Worm (Caenorhabditis elegans) whole organism, late embryonic: ENCODE measurements around the gene oac-23.

Source experiments
- C08G9.2 ChIP-seq: sonication (generic microtip); optimal IDR thresholded peaks from 2 replicates; lab custom pipeline; 2016; ENCODE audit warnings: mild to moderate bottlenecking, missing genetic modification characterization, moderate library complexity, missing compliant biosample characterization
- C38D4.7 ChIP-seq: fragments of 200-800 bp; sonication (Bioruptor generic); optimal IDR thresholded peaks from 2 replicates; lab custom pipeline; 2018; ENCODE audit warnings: mild to moderate bottlenecking, missing genetic modification characterization, moderate library complexity, missing compliant biosample characterization
- F13H6.1 ChIP-seq: sonication (generic microtip); optimal IDR thresholded peaks from 2 replicates; lab custom pipeline; 2016; ENCODE audit warnings: missing genetic modification characterization, missing compliant biosample characterization
- K02D7.2 ChIP-seq: sonication (generic microtip); optimal IDR thresholded peaks from 2 replicates; lab custom pipeline; 2017; ENCODE audit warnings: mild to moderate bottlenecking, missing genetic modification characterization, missing compliant biosample characterization
- K09A11.1 ChIP-seq: sonication (generic microtip); optimal IDR thresholded peaks from 2 replicates; lab custom pipeline; 2017; ENCODE audit warnings: antibody characterized with exemption, mild to moderate bottlenecking, missing genetic modification characterization, missing compliant biosample characterization; ENCODE audit not compliant: insufficient read depth
- T23F11.4 ChIP-seq: fragments of 200-800 bp; sonication (Bioruptor generic); optimal IDR thresholded peaks from 2 replicates; lab custom pipeline; 2018; ENCODE audit warnings: mild to moderate bottlenecking, missing genetic modification characterization, missing compliant biosample characterization
- Y22D7AL.16 ChIP-seq: sonication (generic microtip); optimal IDR thresholded peaks from 2 replicates; lab custom pipeline; 2016; ENCODE audit warnings: missing genetic modification characterization, missing compliant biosample characterization
- ama-1 ChIP-seq: fragments of 150-350 bp; optimal IDR thresholded peaks from 2 replicates; lab custom pipeline; 2014
- ceh-14 ChIP-seq: sonication (generic microtip); optimal IDR thresholded peaks from 2 replicates; lab custom pipeline; 2016; ENCODE audit warnings: missing genotype, missing genetic modification characterization, missing compliant biosample characterization
- ceh-19 ChIP-seq: fragments of 200-800 bp; sonication (Bioruptor generic); optimal IDR thresholded peaks from 2 replicates; lab custom pipeline; 2018; ENCODE audit warnings: mild to moderate bottlenecking, missing genetic modification characterization, missing compliant biosample characterization
- ceh-22 ChIP-seq: sonication (generic microtip); optimal IDR thresholded peaks from 2 replicates; lab custom pipeline; 2017; ENCODE audit warnings: missing biosample characterization, missing genetic modification characterization
- ceh-30 ChIP-seq: fragments of 150-350 bp; optimal IDR thresholded peaks from 2 replicates; lab custom pipeline; 2014; ENCODE audit warnings: missing biosample characterization, missing genetic modification characterization
- ceh-34 ChIP-seq: sonication (generic microtip); optimal IDR thresholded peaks from 2 replicates; lab custom pipeline; 2016; ENCODE audit warnings: mild to moderate bottlenecking, missing genetic modification characterization, missing compliant biosample characterization
- ceh-45 ChIP-seq: fragments of 200-800 bp; sonication (Bioruptor generic); IDR thresholded peaks from 2 replicates; pipeline ENCODE4 v1.3.6; 2022; ENCODE audit warnings: missing genetic modification reagents, missing genetic modification characterization, missing compliant biosample characterization
- ceh-48 ChIP-seq: sonication (generic microtip); optimal IDR thresholded peaks from 2 replicates; lab custom pipeline; 2016; ENCODE audit warnings: missing genetic modification characterization, inconsistent platforms, missing compliant biosample characterization
- che-1 ChIP-seq: sonication (generic microtip); optimal IDR thresholded peaks from 2 replicates; lab custom pipeline; 2016; ENCODE audit warnings: mild to moderate bottlenecking, missing genetic modification characterization, missing compliant biosample characterization
- dmd-4 ChIP-seq: sonication (generic microtip); optimal IDR thresholded peaks from 2 replicates; lab custom pipeline; 2016; ENCODE audit warnings: borderline replicate concordance, missing genetic modification characterization, missing compliant biosample characterization
- elt-2 ChIP-seq: sonication (generic microtip); optimal IDR thresholded peaks from 2 replicates; lab custom pipeline; 2016; ENCODE audit warnings: missing genetic modification reagents, missing genetic modification characterization, missing compliant biosample characterization
- elt-4 ChIP-seq: sonication (generic microtip); optimal IDR thresholded peaks from 2 replicates; lab custom pipeline; 2016; ENCODE audit warnings: missing genetic modification characterization, missing compliant biosample characterization
- eyg-1 ChIP-seq: sonication (generic microtip); optimal IDR thresholded peaks from 2 replicates; lab custom pipeline; 2016; ENCODE audit warnings: missing genotype, missing genetic modification characterization, missing compliant biosample characterization
- fax-1 ChIP-seq: sonication (generic microtip); optimal IDR thresholded peaks from 2 replicates; lab custom pipeline; 2016; ENCODE audit warnings: missing genotype, missing genetic modification characterization, missing compliant biosample characterization
- fkh-10 ChIP-seq: fragments of 150-350 bp; optimal IDR thresholded peaks from 2 replicates; lab custom pipeline; 2014; ENCODE audit warnings: missing biosample characterization, missing genetic modification reagents, missing genetic modification characterization
- fkh-6 ChIP-seq: sonication (generic microtip); optimal IDR thresholded peaks from 2 replicates; lab custom pipeline; 2016; ENCODE audit warnings: missing genetic modification characterization, missing compliant biosample characterization
- hlh-6 ChIP-seq: sonication (generic microtip); optimal IDR thresholded peaks from 2 replicates; lab custom pipeline; 2016; ENCODE audit warnings: missing genotype, missing genetic modification characterization, missing compliant biosample characterization
- hlh-8 ChIP-seq: sonication (generic microtip); optimal IDR thresholded peaks from 2 replicates; lab custom pipeline; 2016; ENCODE audit warnings: missing genotype, missing genetic modification characterization, missing compliant biosample characterization
- lim-6 ChIP-seq: sonication (generic microtip); optimal IDR thresholded peaks from 2 replicates; lab custom pipeline; 2016; ENCODE audit warnings: missing genetic modification characterization, missing compliant biosample characterization
- nfya-1 ChIP-seq: sonication (generic microtip); optimal IDR thresholded peaks from 2 replicates; lab custom pipeline; 2017; ENCODE audit warnings: missing genetic modification characterization, mild to moderate bottlenecking, missing compliant biosample characterization, antibody characterized with exemption, moderate library complexity
- nhr-232 ChIP-seq: sonication (generic microtip); optimal IDR thresholded peaks from 2 replicates; lab custom pipeline; 2016; ENCODE audit warnings: missing genetic modification characterization, missing compliant biosample characterization
- odd-2 ChIP-seq: sonication (generic microtip); optimal IDR thresholded peaks from 2 replicates; lab custom pipeline; 2017; ENCODE audit warnings: antibody characterized with exemption, mild to moderate bottlenecking, missing genetic modification characterization, missing compliant biosample characterization
- pag-3 ChIP-seq: sonication (generic microtip); optimal IDR thresholded peaks from 2 replicates; lab custom pipeline; 2016; ENCODE audit warnings: missing compliant biosample characterization, missing genetic modification characterization, borderline replicate concordance
- pax-1 ChIP-seq: fragments of 150-350 bp; optimal IDR thresholded peaks from 2 replicates; lab custom pipeline; 2014; ENCODE audit warnings: missing biosample characterization, missing genetic modification characterization
- pha-2 ChIP-seq: sonication (generic microtip); optimal IDR thresholded peaks from 2 replicates; lab custom pipeline; 2017; ENCODE audit warnings: mild to moderate bottlenecking, missing genetic modification characterization, missing compliant biosample characterization
- pha-4 ChIP-seq: fragments of 150-350 bp; optimal IDR thresholded peaks from 2 replicates; lab custom pipeline; 2018; ENCODE audit warnings: missing biosample characterization, missing genetic modification reagents, missing genetic modification characterization
- pros-1 ChIP-seq: fragments of 150-350 bp; optimal IDR thresholded peaks from 2 replicates; lab custom pipeline; 2014; ENCODE audit warnings: missing biosample characterization, missing genetic modification reagents, missing genetic modification characterization
- ref-2 ChIP-seq: sonication (generic microtip); optimal IDR thresholded peaks from 2 replicates; lab custom pipeline; 2016; ENCODE audit warnings: missing genetic modification characterization, missing compliant biosample characterization
- sdc-2 ChIP-seq: sonication (generic microtip); optimal IDR thresholded peaks from 2 replicates; lab custom pipeline; 2016; ENCODE audit warnings: missing genotype, missing genetic modification characterization, missing compliant biosample characterization
- syd-9 ChIP-seq: sonication (generic microtip); optimal IDR thresholded peaks from 2 replicates; lab custom pipeline; 2016; ENCODE audit warnings: mild to moderate bottlenecking, missing genetic modification characterization, moderate library complexity, missing compliant biosample characterization
- tbx-2 ChIP-seq: sonication (generic microtip); optimal IDR thresholded peaks from 2 replicates; lab custom pipeline; 2016; ENCODE audit warnings: missing genetic modification characterization, missing compliant biosample characterization
- tbx-7 ChIP-seq: sonication (generic microtip); optimal IDR thresholded peaks from 2 replicates; lab custom pipeline; 2016; ENCODE audit warnings: missing genotype, missing genetic modification characterization, missing compliant biosample characterization
- unc-3 ChIP-seq, 2 experiments: fragments of 200-800 bp in 1 of 2; sonication (Bioruptor generic) in 1 of 2; sonication (generic microtip) in 1 of 2; conservative IDR thresholded peaks in 1 of 2; optimal IDR thresholded peaks in 1 of 2; 2 replicates each; pipeline versions ENCODE4 v1.3.6 to Lab custom; 2016 to 2022; ENCODE audit warnings: missing compliant biosample characterization in 2 of 2, missing genetic modification characterization in 2 of 2, missing genetic modification reagents in 1 of 2
- zip-5 ChIP-seq: sonication (generic microtip); optimal IDR thresholded peaks from 2 replicates; lab custom pipeline; 2016; ENCODE audit warnings: missing genetic modification characterization, missing compliant biosample characterization
- ztf-16 ChIP-seq: sonication (generic microtip); optimal IDR thresholded peaks from 2 replicates; lab custom pipeline; 2017; ENCODE audit warnings: missing genetic modification characterization, missing compliant biosample characterization

Gene oac-23

ce11 chrIV:3869875-3870274 lies 11.4 kb upstream of the oac-23 start:
- no peak for TF ChIP-seq pros-1
- TF ChIP-seq tbx-7 (tag; lab: Kevin White, UChicago): no peak
- no peak for TF ChIP-seq ceh-48
- TF ChIP-seq elt-4: no peak
- TF ChIP-seq ceh-14: no peak
- TF ChIP-seq ama-1 (lab: Kevin White, UChicago): no peak
- TF ChIP-seq K09A11.1: no peak
- no peak for TF ChIP-seq fkh-10 (GFP tag; lab: Kevin White, UChicago)
- TF ChIP-seq pha-4 (tag; lab: Kevin White, UChicago): no peak
- no peak for TF ChIP-seq ceh-19 (GFP tag; lab: Kevin White, UChicago)
- no peak for TF ChIP-seq C08G9.2 (tag; lab: Kevin White, UChicago)
- TF ChIP-seq dmd-4: no peak
- TF ChIP-seq ceh-45 (GFP tag; lab: Robert Waterston, UW): no peak
- TF ChIP-seq ceh-34 (tag; lab: Kevin White, UChicago): no peak
- no peak for TF ChIP-seq fax-1 (tag; lab: Kevin White, UChicago)
- TF ChIP-seq hlh-8 (tag; lab: Kevin White, UChicago): no peak

ce11 chrIV:3873195-3873594 lies 8.0 kb upstream of the oac-23 start:
- TF ChIP-seq K09A11.1 (no peak), hlh-6 (tag; lab: Kevin White, UChicago) (no peak), T23F11.4 (GFP tag; lab: Kevin White, UChicago) (no peak), che-1 (tag; lab: Kevin White, UChicago) (no peak), zip-5 (no peak), pag-3 (tag; lab: Kevin White, UChicago) (no peak), ceh-19 (GFP tag; lab: Kevin White, UChicago) (no peak), ama-1 (lab: Kevin White, UChicago) (no peak), tbx-2 (tag; lab: Kevin White, UChicago) (no peak), F13H6.1 (no peak), pax-1 (no peak), Y22D7AL.16 (tag; lab: Kevin White, UChicago) (no peak), C38D4.7 (GFP tag; lab: Kevin White, UChicago) (no peak), ztf-16 (tag; lab: Kevin White, UChicago) (no peak)

- TF ChIP-seq syd-9 (tag; lab: Kevin White, UChicago) (no peak), ceh-30 (tag; lab: Kevin White, UChicago) (no peak), che-1 (tag; lab: Kevin White, UChicago) (no peak), lim-6 (tag; lab: Kevin White, UChicago) (no peak), nfya-1 (no peak), hlh-8 (tag; lab: Kevin White, UChicago) (no peak), ceh-48 (no peak), fkh-6 (tag; lab: Kevin White, UChicago) (no peak), nhr-232 (no peak), unc-3 (GFP tag; conservative IDR thresholded peaks at IDR 0.05; lab: Robert Waterston, UW) (no peak), unc-3 (tag; optimal IDR thresholded peaks at IDR 0.05; lab: Kevin White, UChicago) (no peak), sdc-2 (no peak), tbx-2 (tag; lab: Kevin White, UChicago) (no peak), ref-2 (tag; lab: Kevin White, UChicago) (no peak), pha-2 (no peak), ceh-22 (tag; lab: Kevin White, UChicago) (no peak), elt-2 (no peak), odd-2 (tag; lab: Kevin White, UChicago) (no peak), eyg-1 (tag; lab: Kevin White, UChicago) (no peak), K09A11.1 (no peak), K02D7.2 (tag; lab: Kevin White, UChicago) (no peak)
Observed at ce11 chrIV:3873706-3874105, 7.5 kb upstream of the oac-23 start, which contains the start of gene F37C4.5. F37C4.5 (minus strand) TSS chrIV:3873806.
